Worm (Caenorhabditis elegans): Measurements from ENCODE around the gene F46B3.16.

- no peak for TF ChIP-seq flt-1 (GFP tag; IDR thresholded peaks at IDR 0.05)
- no peak for TF ChIP-seq tab-1 (GFP tag; IDR thresholded peaks at IDR 0.05)
- no peak for TF ChIP-seq T22C8.4 (GFP tag; IDR thresholded peaks at IDR 0.05)
- TF ChIP-seq ref-1 (GFP tag; conservative IDR thresholded peaks at IDR 0.05): no peak
- TF ChIP-seq ztf-29 (GFP tag; IDR thresholded peaks at IDR 0.05): no peak
- no peak for TF ChIP-seq klf-2 (GFP tag; conservative IDR thresholded peaks at IDR 0.05)
These were observed 24.9 kb upstream of the F46B3.16 start, which contains the start of gene grd-2 for ce11 chrV:20609494-20609893.

All from whole organism, midembryonic.